Worm (Caenorhabditis elegans) whole organism, L2 larva: Measurements from ENCODE around the gene T09F3.4.

Experiments
- C34F6.9 ChIP-seq: fragments of 150-350 bp; optimal IDR thresholded peaks from 2 replicates; lab custom pipeline; 2014; ENCODE audit warnings: missing biosample characterization, missing genetic modification characterization
- F13H6.1 ChIP-seq: sonication (generic microtip); optimal IDR thresholded peaks from 2 replicates; lab custom pipeline; 2016; ENCODE audit warnings: missing genetic modification characterization, missing compliant biosample characterization
- R02D3.7 ChIP-seq: fragments of 150-350 bp; optimal IDR thresholded peaks from 2 replicates; lab custom pipeline; 2014; ENCODE audit warnings: missing biosample characterization, missing genetic modification characterization
- ZK546.5 ChIP-seq: sonication (generic microtip); optimal IDR thresholded peaks from 2 replicates; lab custom pipeline; 2017; ENCODE audit warnings: missing biosample characterization, missing genetic modification characterization
- alr-1 ChIP-seq: fragments of 150-350 bp; optimal IDR thresholded peaks from 2 replicates; lab custom pipeline; 2014; ENCODE audit warnings: missing biosample characterization, missing genetic modification characterization
- aly-2 ChIP-seq: fragments of 150-350 bp; optimal IDR thresholded peaks from 2 replicates; lab custom pipeline; 2014; ENCODE audit warnings: missing biosample characterization, missing genetic modification characterization
- ama-1 ChIP-seq: fragments of 150-350 bp; optimal IDR thresholded peaks from 2 replicates; lab custom pipeline; 2018; ENCODE audit warnings: inconsistent platforms
- blmp-1 ChIP-seq: sonication (generic microtip); optimal IDR thresholded peaks from 2 replicates; lab custom pipeline; 2017; ENCODE audit warnings: missing genetic modification characterization, mild to moderate bottlenecking, missing compliant biosample characterization, antibody characterized with exemption, moderate library complexity; ENCODE audit not compliant: insufficient read depth
- ceh-82 ChIP-seq: fragments of 150-350 bp; optimal IDR thresholded peaks from 2 replicates; lab custom pipeline; 2014; ENCODE audit warnings: missing biosample characterization, missing genetic modification characterization
- crh-2 ChIP-seq: sonication (generic microtip); optimal IDR thresholded peaks from 2 replicates; lab custom pipeline; 2017; ENCODE audit warnings: missing biosample characterization, missing genetic modification characterization
- dmd-4 ChIP-seq: sonication (generic microtip); optimal IDR thresholded peaks from 2 replicates; lab custom pipeline; 2017; ENCODE audit warnings: missing biosample characterization, missing genetic modification characterization
- elt-1 ChIP-seq: fragments of 150-350 bp; optimal IDR thresholded peaks from 2 replicates; lab custom pipeline; 2014; ENCODE audit warnings: missing biosample characterization, missing genetic modification characterization
- elt-3 ChIP-seq: sonication (generic microtip); optimal IDR thresholded peaks from 2 replicates; lab custom pipeline; 2017; ENCODE audit warnings: missing biosample characterization, missing genetic modification characterization
- fos-1 ChIP-seq: fragments of 150-350 bp; optimal IDR thresholded peaks from 2 replicates; lab custom pipeline; 2014; ENCODE audit warnings: missing biosample characterization, missing genetic modification characterization
- gmeb-1 ChIP-seq: fragments of 150-350 bp; optimal IDR thresholded peaks from 2 replicates; lab custom pipeline; 2014; ENCODE audit warnings: missing biosample characterization, missing genetic modification characterization
- lin-11 ChIP-seq: fragments of 150-350 bp; sonication (generic microtip); optimal IDR thresholded peaks from 2 replicates; lab custom pipeline; 2014; ENCODE audit warnings: missing biosample characterization, missing genetic modification characterization, inconsistent platforms, mixed read lengths
- lsy-2 ChIP-seq, 2 experiments: fragments of 150-350 bp in 1 of 2; sonication (generic microtip) in 1 of 2; optimal IDR thresholded peaks; 2 replicates each; lab custom pipeline; 2014 to 2017; ENCODE audit warnings: missing biosample characterization in 2 of 2, missing genetic modification characterization in 2 of 2
- mab-5 ChIP-seq: fragments of 150-350 bp; optimal IDR thresholded peaks from 2 replicates; lab custom pipeline; 2014; ENCODE audit warnings: missing biosample characterization, missing genetic modification characterization
- mbf-1 ChIP-seq: sonication (generic microtip); optimal IDR thresholded peaks from 2 replicates; lab custom pipeline; 2017; ENCODE audit warnings: missing biosample characterization, missing genetic modification characterization
- mdl-1 ChIP-seq, 2 experiments: fragments of 150-350 bp in 1 of 2; sonication (generic microtip) in 1 of 2; optimal IDR thresholded peaks; 2 replicates each; lab custom pipeline; 2017; ENCODE audit warnings: missing biosample characterization in 2 of 2, missing genetic modification characterization in 2 of 2
- nhr-10 ChIP-seq: sonication (generic microtip); optimal IDR thresholded peaks from 2 replicates; lab custom pipeline; 2017; ENCODE audit warnings: missing biosample characterization, missing genetic modification characterization
- nhr-12 ChIP-seq: fragments of 150-350 bp; optimal IDR thresholded peaks from 2 replicates; lab custom pipeline; 2014; ENCODE audit warnings: missing biosample characterization, missing genetic modification characterization
- nhr-129 ChIP-seq: fragments of 150-350 bp; optimal IDR thresholded peaks from 2 replicates; lab custom pipeline; 2014; ENCODE audit warnings: missing biosample characterization, missing genetic modification characterization
- nhr-21 ChIP-seq: fragments of 150-350 bp; optimal IDR thresholded peaks from 2 replicates; lab custom pipeline; 2014; ENCODE audit warnings: missing biosample characterization, missing genetic modification characterization
- nhr-23 ChIP-seq: fragments of 150-350 bp; optimal IDR thresholded peaks from 2 replicates; lab custom pipeline; 2014; ENCODE audit warnings: missing biosample characterization, missing genetic modification reagents, missing genetic modification characterization
- nhr-237 ChIP-seq: fragments of 150-350 bp; optimal IDR thresholded peaks from 2 replicates; lab custom pipeline; 2014; ENCODE audit warnings: missing biosample characterization, missing genetic modification characterization
- nhr-25 ChIP-seq: fragments of 150-350 bp; sonication (generic microtip); optimal IDR thresholded peaks from 3 replicates; lab custom pipeline; 2014; ENCODE audit warnings: missing biosample characterization, missing genetic modification characterization
- nhr-6 ChIP-seq: fragments of 150-350 bp; optimal IDR thresholded peaks from 2 replicates; lab custom pipeline; 2014; ENCODE audit warnings: missing biosample characterization, missing genetic modification characterization
- nhr-77 ChIP-seq: fragments of 150-350 bp; optimal IDR thresholded peaks from 2 replicates; lab custom pipeline; 2014; ENCODE audit warnings: missing biosample characterization, missing genetic modification characterization
- peb-1 ChIP-seq: fragments of 150-350 bp; optimal IDR thresholded peaks from 2 replicates; lab custom pipeline; 2014; ENCODE audit warnings: missing biosample characterization, missing genetic modification characterization
- sem-4 ChIP-seq: fragments of 150-350 bp; optimal IDR thresholded peaks from 2 replicates; lab custom pipeline; 2014; ENCODE audit warnings: missing biosample characterization, missing genetic modification reagents, missing genetic modification characterization
- skn-1 ChIP-seq: sonication (generic microtip); optimal IDR thresholded peaks from 2 replicates; lab custom pipeline; 2017; ENCODE audit warnings: missing biosample characterization, missing genetic modification characterization
- sma-3 ChIP-seq: sonication (generic microtip); optimal IDR thresholded peaks from 2 replicates; lab custom pipeline; 2016; ENCODE audit warnings: missing genetic modification reagents, missing genetic modification characterization, missing compliant biosample characterization
- snpc-4 ChIP-seq: fragments of 150-350 bp; optimal IDR thresholded peaks from 2 replicates; lab custom pipeline; 2014; ENCODE audit warnings: missing biosample characterization, missing genetic modification characterization
- unc-39 ChIP-seq: fragments of 150-350 bp; optimal IDR thresholded peaks from 2 replicates; lab custom pipeline; 2014; ENCODE audit warnings: missing biosample characterization, missing genetic modification characterization
- unc-55 ChIP-seq: fragments of 150-350 bp; sonication (generic microtip); optimal IDR thresholded peaks from 3 replicates; lab custom pipeline; 2014; ENCODE audit warnings: missing biosample characterization, missing genetic modification reagents, missing genetic modification characterization
- unc-62 ChIP-seq: fragments of 150-350 bp; optimal IDR thresholded peaks from 2 replicates; lab custom pipeline; 2014; ENCODE audit warnings: missing biosample characterization, missing genetic modification reagents, missing genetic modification characterization
- ztf-1 ChIP-seq: fragments of 200-800 bp; sonication (Bioruptor generic); conservative IDR thresholded peaks from 2 replicates; pipeline ENCODE4 v1.3.6; 2022; ENCODE audit warnings: missing genetic modification characterization, missing compliant biosample characterization
- ztf-11 ChIP-seq: sonication (generic microtip); optimal IDR thresholded peaks from 2 replicates; lab custom pipeline; 2017; ENCODE audit warnings: missing biosample characterization, missing genetic modification characterization

The T09F3.4 gene

DNA sequence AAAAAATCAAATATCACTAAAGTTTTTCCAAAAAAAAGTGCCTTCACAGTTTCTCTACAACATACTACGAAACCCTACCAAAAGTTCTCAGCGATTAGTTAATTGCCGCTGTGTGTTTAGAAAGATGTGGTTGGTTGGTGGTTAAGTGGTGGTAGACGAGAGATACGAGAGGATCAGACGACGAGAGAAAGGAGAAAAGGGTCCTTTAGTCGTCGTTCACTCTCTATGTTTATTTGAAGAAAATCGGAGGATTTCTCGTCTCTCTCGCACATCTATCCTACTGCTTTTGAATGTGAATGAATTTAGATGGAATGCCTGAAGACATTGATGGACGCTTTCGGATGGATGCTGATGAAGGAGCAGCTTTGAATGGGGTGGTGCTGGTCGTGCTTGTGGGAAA lies 24.7 kb upstream of the T09F3.4 start:
- peak in 1 of 2 experiments; percentile 31 for TF ChIP-seq lsy-2 (tag; optimal IDR thresholded peaks at IDR 0.05; lab: Kevin White, UChicago)
- peak; percentile 11 for TF ChIP-seq sem-4 (tag; lab: Kevin White, UChicago)
- TF ChIP-seq nhr-23 (tag; lab: Kevin White, UChicago) = no peak
- TF ChIP-seq ceh-82 (tag; lab: Kevin White, UChicago) = no peak
- TF ChIP-seq C34F6.9 (tag; lab: Kevin White, UChicago) = peak; percentile 41
- TF ChIP-seq ztf-11 = no peak
- peak; percentile 43 for TF ChIP-seq unc-55
- no peak for TF ChIP-seq peb-1 (tag; lab: Kevin White, UChicago)
- TF ChIP-seq lin-11 (tag; lab: Kevin White, UChicago) = no peak
- peak; percentile 18 for TF ChIP-seq nhr-129 (tag; lab: Kevin White, UChicago)
- TF ChIP-seq nhr-21 (tag; lab: Kevin White, UChicago) = no peak
- TF ChIP-seq, all 48 proteins: peak for 5

DNA sequence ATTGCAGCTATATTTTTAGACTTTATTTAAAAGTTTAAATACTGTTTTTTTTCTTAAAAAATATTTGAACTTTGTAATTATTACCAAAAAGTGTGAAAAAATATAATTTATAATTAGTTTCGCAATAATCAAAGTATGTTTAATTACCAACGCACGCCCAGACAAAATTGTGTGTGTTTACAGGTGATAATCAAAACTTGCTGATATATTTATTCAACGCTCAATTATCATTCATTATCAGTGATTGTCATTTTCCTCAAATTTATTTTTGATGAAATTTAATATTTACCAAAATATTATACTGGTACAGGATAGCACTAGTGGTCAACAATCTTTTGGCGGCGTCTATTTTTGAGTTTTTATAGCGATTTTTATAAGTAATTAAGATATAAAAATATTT lies 22.5 kb upstream of the T09F3.4 start:
- no peak for TF ChIP-seq ZK546.5 (tag; lab: Kevin White, UChicago)
- TF ChIP-seq mab-5 (tag; lab: Kevin White, UChicago) = no peak
- no peak for TF ChIP-seq nhr-12 (tag; lab: Kevin White, UChicago)
- TF ChIP-seq F13H6.1 (tag; lab: Kevin White, UChicago) = no peak
- TF ChIP-seq nhr-6 (tag; lab: Kevin White, UChicago) = no peak
- peak; percentile 14 for TF ChIP-seq fos-1 (tag; lab: Kevin White, UChicago)
- TF ChIP-seq C34F6.9 (tag; lab: Kevin White, UChicago) = no peak
- peak; percentile 11 for TF ChIP-seq skn-1
- no peak for TF ChIP-seq blmp-1
- TF ChIP-seq, all 48 proteins: peak for 2

DNA sequence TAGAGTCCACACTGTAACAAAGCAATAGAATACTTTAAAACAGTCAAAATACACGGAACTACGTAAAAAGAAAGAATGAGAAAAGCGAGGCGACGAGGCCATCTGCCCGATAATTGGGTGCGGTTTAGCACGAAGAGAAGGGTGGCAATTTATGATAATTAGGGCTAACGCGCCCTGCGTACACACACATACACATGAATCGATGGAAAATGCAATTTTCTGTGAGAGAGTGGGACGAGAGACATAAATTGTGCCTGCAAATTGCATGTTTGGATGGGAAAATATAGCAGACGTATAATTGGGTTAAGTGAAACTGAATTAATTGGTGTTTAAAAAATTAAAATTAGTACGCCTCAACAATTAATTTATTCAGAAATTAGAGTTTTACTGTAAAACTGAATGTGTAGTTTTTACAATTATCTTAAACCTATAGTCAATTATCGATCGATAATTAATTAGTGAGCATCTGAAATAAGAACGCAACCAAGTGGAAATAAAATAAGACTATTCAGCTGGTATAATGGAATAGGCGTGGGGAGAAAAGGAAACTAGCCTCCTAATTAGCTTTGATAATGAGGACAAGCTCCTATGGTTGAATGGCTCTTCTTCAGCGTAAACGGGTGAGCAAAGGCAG lies 21.9 kb upstream of the T09F3.4 start:
- peak; percentile 58 for TF ChIP-seq sem-4 (tag; lab: Kevin White, UChicago)
- peak in 1 of 2 experiments; percentile 5 for TF ChIP-seq lsy-2 (tag; optimal IDR thresholded peaks at IDR 0.05; lab: Kevin White, UChicago)
- no peak for TF ChIP-seq sma-3
- TF ChIP-seq gmeb-1 (tag; lab: Kevin White, UChicago) = no peak
- TF ChIP-seq nhr-25 = peak; percentile 60
- TF ChIP-seq C34F6.9 (tag; lab: Kevin White, UChicago) = peak; percentile 32
- TF ChIP-seq nhr-237 (tag; lab: Kevin White, UChicago) = no peak

DNA sequence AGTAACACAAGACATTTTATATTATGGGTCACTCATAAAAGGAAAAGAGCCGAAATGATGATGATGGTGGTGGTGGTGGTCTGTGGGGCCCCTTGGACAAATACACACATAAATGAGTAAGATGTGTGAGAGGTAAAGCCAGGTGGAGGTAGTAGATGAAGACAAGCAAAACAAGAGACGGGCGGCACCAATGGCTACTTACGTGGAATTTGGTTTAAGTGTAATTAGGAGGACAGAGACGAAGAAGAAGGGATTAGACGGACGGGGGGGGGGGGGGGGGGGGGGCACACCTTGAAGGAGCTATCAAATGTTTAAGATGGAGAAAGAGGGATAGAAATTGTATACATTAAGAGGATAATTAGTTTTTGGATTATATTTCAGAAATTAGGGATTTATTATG lies 20.7 kb upstream of the T09F3.4 start:
- no peak for TF ChIP-seq alr-1
- TF ChIP-seq R02D3.7 (tag; lab: Kevin White, UChicago) = no peak
- no peak for TF ChIP-seq elt-3 (tag; lab: Kevin White, UChicago)
- TF ChIP-seq blmp-1 = no peak
- TF ChIP-seq nhr-21 (tag; lab: Kevin White, UChicago) = no peak
- no peak for TF ChIP-seq mdl-1 (tag; optimal IDR thresholded peaks at IDR 0.05; lab: Kevin White, UChicago)
- no peak for TF ChIP-seq C34F6.9 (tag; lab: Kevin White, UChicago)
- TF ChIP-seq mab-5 (tag; lab: Kevin White, UChicago) = no peak

DNA sequence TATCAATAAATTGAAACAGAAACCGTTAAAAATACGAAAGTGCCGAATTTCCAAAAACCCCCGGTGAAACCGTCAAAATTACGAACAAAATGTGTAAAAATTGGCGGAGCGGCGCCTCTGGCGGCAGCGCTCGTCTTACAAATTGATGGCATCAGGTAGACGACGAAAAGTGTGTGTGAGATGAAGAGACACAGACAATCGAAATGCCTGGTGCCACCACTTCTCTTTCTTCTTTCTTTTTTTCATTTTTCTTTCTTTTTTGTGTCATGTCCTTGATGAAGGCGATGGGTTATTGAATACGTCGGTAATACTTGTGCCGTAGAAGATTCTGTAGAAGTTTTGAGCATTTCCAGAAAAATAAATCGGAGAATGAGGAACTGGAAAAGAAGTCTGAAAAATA lies 17.6 kb upstream of the T09F3.4 start:
- no peak for TF ChIP-seq dmd-4
- TF ChIP-seq nhr-23 (tag; lab: Kevin White, UChicago) = no peak
- TF ChIP-seq lsy-2 (tag; optimal IDR thresholded peaks at IDR 0.05; lab: Kevin White, UChicago) = peak in 1 of 2 experiments; percentile 17

DNA sequence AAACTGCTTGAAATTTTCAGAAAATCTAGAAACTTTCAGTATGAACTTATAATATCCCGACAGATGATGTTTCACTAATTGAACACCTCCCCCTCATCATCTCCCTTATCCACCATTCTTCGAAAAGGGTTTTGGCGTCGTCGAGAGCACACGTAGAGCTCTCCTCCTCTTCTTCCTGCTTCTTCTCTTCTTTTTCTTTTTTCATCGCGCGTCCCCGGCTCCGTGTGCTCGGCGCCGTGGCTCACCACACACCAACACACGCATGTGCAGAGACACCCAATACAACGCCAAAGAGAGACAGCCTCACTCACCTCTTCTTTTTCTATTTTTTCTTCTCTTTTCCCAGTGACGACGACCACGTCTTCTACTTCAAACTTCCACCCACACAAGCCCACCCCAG lies 16.0 kb upstream of the T09F3.4 start:
- TF ChIP-seq snpc-4 (tag; lab: Kevin White, UChicago) (no peak), C34F6.9 (tag; lab: Kevin White, UChicago) (peak; percentile 28), unc-55 (peak; percentile 27)

DNA sequence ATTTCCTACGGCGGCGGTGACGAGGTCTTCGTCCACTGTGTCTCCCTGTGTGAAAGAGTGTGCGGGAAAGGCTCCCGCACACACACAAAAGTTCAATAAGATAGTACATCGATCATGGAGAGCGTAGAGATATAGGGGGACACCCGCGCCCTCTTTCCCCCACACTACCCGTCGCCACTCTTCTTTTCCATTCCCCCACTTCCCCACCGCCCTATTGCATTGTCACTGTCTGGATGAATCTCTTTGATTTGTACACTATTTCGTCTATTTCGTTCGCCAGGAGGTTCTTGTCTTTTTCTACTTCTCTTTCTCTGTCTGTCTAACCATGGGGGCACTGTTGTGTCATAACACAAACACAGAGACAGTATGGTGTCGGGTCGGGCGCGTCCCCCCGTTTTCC lies 13.3 kb upstream of the T09F3.4 start:
- TF ChIP-seq fos-1 (tag; lab: Kevin White, UChicago) (peak; percentile 53), F13H6.1 (tag; lab: Kevin White, UChicago) (peak; percentile 83), crh-2 (peak; percentile 34), peb-1 (tag; lab: Kevin White, UChicago) (no peak), skn-1 (no peak), unc-39 (tag; lab: Kevin White, UChicago) (no peak), aly-2 (tag; lab: Kevin White, UChicago) (no peak), nhr-10 (no peak), ama-1 (lab: Kevin White, UChicago) (no peak), elt-1 (no peak), alr-1 (no peak), ztf-1 (GFP tag; lab: Robert Waterston, UW) (no peak), mbf-1 (tag; lab: Kevin White, UChicago) (no peak), nhr-77 (tag; lab: Kevin White, UChicago) (no peak), nhr-12 (tag; lab: Kevin White, UChicago) (no peak), mab-5 (tag; lab: Kevin White, UChicago) (no peak), unc-55 (no peak), lin-11 (tag; lab: Kevin White, UChicago) (no peak), unc-62 (GFP tag; lab: Kevin White, UChicago) (no peak), nhr-237 (tag; lab: Kevin White, UChicago) (no peak), mdl-1 (tag; optimal IDR thresholded peaks at IDR 0.05; lab: Kevin White, UChicago) (no peak), sma-3 (peak; percentile 35), ztf-11 (no peak), snpc-4 (tag; lab: Kevin White, UChicago) (no peak)
